Fruit fly (Drosophila melanogaster) whole organism, prepupa: ENCODE data around the gene L2HGDH.

Experiments
- CG11902 ChIP-seq: fragments of 200-800 bp; sonication (Bioruptor generic); optimal IDR thresholded peaks from 3 replicates; lab custom pipeline; 2016; ENCODE audit warnings: missing biosample characterization, missing genetic modification characterization
- CG15336 ChIP-seq: fragments of 200-800 bp; sonication (Bioruptor generic); IDR thresholded peaks from 2 replicates; pipeline ENCODE4 v1.3.6; 2022; ENCODE audit warnings: missing biosample characterization, missing genetic modification characterization
- CG1621 ChIP-seq: fragments of 200-800 bp; sonication (Bioruptor generic); optimal IDR thresholded peaks from 3 replicates; lab custom pipeline; 2018; ENCODE audit warnings: missing biosample characterization, mild to moderate bottlenecking, missing genetic modification characterization
- CG16779 ChIP-seq: fragments of 200-800 bp; sonication (Bioruptor generic); optimal IDR thresholded peaks from 3 replicates; lab custom pipeline; 2017; ENCODE audit warnings: missing biosample characterization, mild to moderate bottlenecking, missing genetic modification characterization
- CG32006 ChIP-seq: fragments of 200-800 bp; sonication (Bioruptor generic); optimal IDR thresholded peaks from 3 replicates; lab custom pipeline; 2017; ENCODE audit warnings: missing biosample characterization, mild to moderate bottlenecking, missing genetic modification characterization
- CG34406 ChIP-seq: fragments of 200-800 bp; sonication (Bioruptor generic); optimal IDR thresholded peaks from 3 replicates; lab custom pipeline; 2016; ENCODE audit warnings: missing biosample characterization, missing genetic modification characterization
- CG3919 ChIP-seq: fragments of 200-800 bp; sonication (Bioruptor generic); optimal IDR thresholded peaks from 3 replicates; lab custom pipeline; 2016; ENCODE audit warnings: missing biosample characterization, missing genetic modification characterization
- CG4318 ChIP-seq: fragments of 200-800 bp; sonication (Bioruptor generic); optimal IDR thresholded peaks from 3 replicates; lab custom pipeline; 2017; ENCODE audit warnings: missing biosample characterization, mild to moderate bottlenecking, missing genetic modification characterization
- CG6163 ChIP-seq: fragments of 200-800 bp; sonication (Bioruptor generic); IDR thresholded peaks from 3 replicates; pipeline ENCODE4 v1.3.6; 2022; ENCODE audit warnings: missing biosample characterization, missing genetic modification characterization
- CG6808 ChIP-seq: fragments of 200-800 bp; sonication (Bioruptor generic); optimal IDR thresholded peaks from 3 replicates; lab custom pipeline; 2017; ENCODE audit warnings: missing biosample characterization, missing genetic modification characterization, mild to moderate bottlenecking, moderate library complexity, missing genetic modification reagents
- CG6854 ChIP-seq: fragments of 200-800 bp; sonication (Bioruptor generic); optimal IDR thresholded peaks from 2 replicates; lab custom pipeline; 2017; ENCODE audit warnings: missing biosample characterization, mild to moderate bottlenecking, missing genetic modification characterization
- CG7368 ChIP-seq: fragments of 200-800 bp; sonication (Bioruptor generic); optimal IDR thresholded peaks from 3 replicates; lab custom pipeline; 2016; ENCODE audit warnings: missing biosample characterization, missing genetic modification characterization
- CG9139 ChIP-seq: fragments of 200-800 bp; sonication (Bioruptor generic); optimal IDR thresholded peaks from 3 replicates; lab custom pipeline; 2017; ENCODE audit warnings: missing biosample characterization, mild to moderate bottlenecking, missing genetic modification characterization
- Eip78C ChIP-seq: fragments of 200-800 bp; sonication (Bioruptor generic); peaks from one replicate; lab custom pipeline; 2016; ENCODE audit warnings: missing biosample characterization, missing genetic modification characterization
- Ets96B ChIP-seq: fragments of 200-800 bp; optimal IDR thresholded peaks from 2 replicates; lab custom pipeline; 2019; ENCODE audit warnings: missing biosample characterization, mild to moderate bottlenecking, missing genetic modification characterization, moderate library complexity
- Hr38 ChIP-seq: sonication (Bioruptor generic); optimal IDR thresholded peaks from 2 replicates; lab custom pipeline; 2016; ENCODE audit warnings: missing biosample characterization, missing genetic modification characterization
- Hr4 ChIP-seq: fragments of 200-800 bp; sonication (Bioruptor generic); optimal IDR thresholded peaks from 3 replicates; lab custom pipeline; 2016; ENCODE audit warnings: missing biosample characterization, missing genetic modification characterization
- Lpt ChIP-seq: fragments of 200-800 bp; sonication (Bioruptor generic); optimal IDR thresholded peaks from 3 replicates; lab custom pipeline; 2016; ENCODE audit warnings: missing biosample characterization, missing genetic modification characterization
- Smox ChIP-seq: fragments of 200-800 bp; sonication (Bioruptor generic); optimal IDR thresholded peaks from 3 replicates; lab custom pipeline; 2016; ENCODE audit warnings: missing biosample characterization, missing genetic modification characterization
- Sox14 ChIP-seq: fragments of 200-800 bp; sonication (Bioruptor generic); optimal IDR thresholded peaks from 3 replicates; lab custom pipeline; 2016; ENCODE audit warnings: missing biosample characterization, missing genetic modification characterization
- achi ChIP-seq: fragments of 200-800 bp; sonication (Bioruptor generic); optimal IDR thresholded peaks from 3 replicates; lab custom pipeline; 2016; ENCODE audit warnings: missing biosample characterization, missing genetic modification characterization
- cyc ChIP-seq: fragments of 200-800 bp; sonication (Bioruptor generic); optimal IDR thresholded peaks from 3 replicates; lab custom pipeline; 2016; ENCODE audit warnings: missing biosample characterization, missing genetic modification characterization
- dsx ChIP-seq: fragments of 200-800 bp; optimal IDR thresholded peaks from 3 replicates; lab custom pipeline; 2019; ENCODE audit warnings: missing biosample characterization, mild to moderate bottlenecking, missing genetic modification characterization, moderate library complexity; ENCODE audit not compliant: poor library complexity, severe bottlenecking
- esn ChIP-seq: fragments of 200-800 bp; sonication (Bioruptor generic); optimal IDR thresholded peaks from 2 replicates; lab custom pipeline; 2016; ENCODE audit warnings: missing biosample characterization, mild to moderate bottlenecking, missing genetic modification characterization, moderate library complexity
- fkh ChIP-seq: fragments of 200-800 bp; sonication (Bioruptor generic); optimal IDR thresholded peaks from 3 replicates; lab custom pipeline; 2017; ENCODE audit warnings: missing biosample characterization, mild to moderate bottlenecking, missing genetic modification characterization, moderate library complexity
- lz ChIP-seq: fragments of 200-800 bp; sonication (Bioruptor generic); optimal IDR thresholded peaks from 3 replicates; lab custom pipeline; 2016; ENCODE audit warnings: missing biosample characterization, missing genetic modification characterization
- net ChIP-seq: fragments of 200-800 bp; sonication (Bioruptor generic); optimal IDR thresholded peaks from 3 replicates; lab custom pipeline; 2016; ENCODE audit warnings: missing biosample characterization, missing genetic modification characterization
- pdm3 ChIP-seq: fragments of 200-800 bp; sonication (Bioruptor generic); optimal IDR thresholded peaks from 3 replicates; lab custom pipeline; 2016; ENCODE audit warnings: missing biosample characterization, missing genetic modification characterization
- ss ChIP-seq, 2 experiments: fragments of 200-800 bp; sonication (Bioruptor generic); optimal IDR thresholded peaks; 2 replicates in 1 of 2; 3 replicates in 1 of 2; lab custom pipeline; 2017 to 2018; ENCODE audit warnings: mild to moderate bottlenecking in 2 of 2, missing biosample characterization in 2 of 2, missing genetic modification characterization in 2 of 2, moderate library complexity in 1 of 2
- topi ChIP-seq: fragments of 200-800 bp; sonication (Bioruptor generic); optimal IDR thresholded peaks from 3 replicates; lab custom pipeline; 2016; ENCODE audit warnings: missing biosample characterization, missing genetic modification characterization
- vri ChIP-seq: fragments of 200-800 bp; sonication (Bioruptor generic); optimal IDR thresholded peaks from 3 replicates; lab custom pipeline; 2016; ENCODE audit warnings: missing biosample characterization, mild to moderate bottlenecking, missing genetic modification characterization

L2HGDH gene

DNA sequence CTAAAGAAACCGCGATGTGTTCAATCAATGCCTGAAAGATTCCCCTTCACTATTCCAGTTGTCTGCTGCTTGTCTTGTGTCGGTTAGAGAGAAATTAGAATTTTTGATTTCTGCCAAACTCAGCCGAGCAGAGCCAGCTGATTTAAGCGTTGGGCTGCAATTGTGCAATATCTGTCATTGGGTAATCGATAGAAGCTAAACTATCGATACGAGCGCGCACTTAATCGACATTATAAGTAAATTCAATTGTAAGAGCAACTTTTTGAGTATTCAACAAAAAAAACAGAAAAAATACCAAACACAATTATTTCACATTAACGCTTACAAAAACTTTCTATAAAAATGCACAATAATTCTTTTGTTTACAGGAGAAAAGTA lies 30.5 kb downstream of the L2HGDH start, which contains the start of gene ssp3:
TSS of gene ssp3 (minus strand) at position 164 of the 378 bp plus-strand sequence.
- TF ChIP-seq Sox14 (peak; percentile 18), vri (GFP tag; lab: Kevin White, UChicago) (peak; percentile 82), Eip78C (GFP tag; lab: Kevin White, UChicago) (peak; percentile 25), Ets96B (tag; lab: Kevin White, UChicago) (no peak), CG16779 (no peak), achi (peak; percentile 95), dsx (GFP tag; lab: Kevin White, UChicago) (no peak), Smox (GFP tag; lab: Kevin White, UChicago) (no peak)

DNA sequence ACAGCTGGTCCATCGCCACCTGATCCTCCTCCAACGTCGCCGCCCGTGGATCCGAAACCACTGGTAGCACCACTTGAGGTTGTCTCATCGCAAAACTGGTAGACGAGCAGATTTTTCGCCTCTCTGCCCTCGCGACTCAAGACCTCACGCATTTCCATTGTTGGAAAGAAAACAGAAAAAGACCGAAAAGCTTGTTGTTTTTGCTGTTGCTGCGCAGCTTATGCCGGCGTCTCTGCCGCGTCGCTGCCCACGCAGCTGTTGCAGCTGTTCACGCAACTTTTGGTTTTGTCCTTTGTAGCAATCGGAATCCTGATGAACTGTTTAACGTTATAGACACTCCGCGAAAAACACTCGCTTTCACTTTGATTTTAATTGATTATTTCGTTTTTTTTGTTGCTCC lies 30.9 kb downstream of the L2HGDH start:
- TF ChIP-seq fkh (GFP tag; lab: Kevin White, UChicago), result no peak
- TF ChIP-seq cyc (GFP tag; lab: Kevin White, UChicago), result no peak
- TF ChIP-seq CG6808 (GFP tag; lab: Kevin White, UChicago), result peak; percentile 43
- TF ChIP-seq Eip78C (GFP tag; lab: Kevin White, UChicago), result peak; percentile 42
- TF ChIP-seq Hr4 (GFP tag; lab: Kevin White, UChicago), result no peak
- TF ChIP-seq Hr38, result no peak
- TF ChIP-seq CG15336 (GFP tag; lab: Robert Waterston, UW), result no peak
- TF ChIP-seq net (GFP tag; lab: Kevin White, UChicago), result no peak
- TF ChIP-seq CG3919, result no peak
- TF ChIP-seq CG6854 (GFP tag; lab: Kevin White, UChicago), result peak; percentile 38
- TF ChIP-seq dsx (GFP tag; lab: Kevin White, UChicago), result peak; percentile 46
- TF ChIP-seq Ets96B (tag; lab: Kevin White, UChicago), result no peak
- no peak for TF ChIP-seq CG32006 (GFP tag; lab: Kevin White, UChicago)
- peak; percentile 68 to 69 for TF ChIP-seq ss (GFP tag; optimal IDR thresholded peaks at IDR 0.05; lab: Kevin White, UChicago)
- TF ChIP-seq, all 60 proteins: peak for 5

DNA sequence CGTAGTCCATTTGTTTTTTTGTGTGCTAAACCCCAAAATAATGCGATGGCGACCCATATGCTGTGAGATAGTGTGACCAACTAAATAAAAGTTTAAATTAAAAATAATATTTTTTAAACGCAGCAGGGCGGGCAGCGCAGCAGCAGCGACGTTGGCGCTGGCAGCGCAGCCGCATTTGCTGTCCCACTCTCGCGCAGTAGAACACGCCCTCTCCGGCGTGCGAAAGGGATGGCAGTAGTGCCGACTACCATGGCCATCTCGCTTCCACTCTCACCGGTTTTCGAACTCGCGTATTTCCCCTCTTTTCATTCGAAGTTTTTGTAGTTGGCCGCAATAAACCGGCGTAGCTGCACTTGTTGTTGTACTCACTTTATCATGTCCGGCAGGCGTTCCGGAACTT lies 38.2 kb downstream of the L2HGDH start:
- TF ChIP-seq CG6163 (peak; percentile 49; the same call in 1 of the 3 replicates), CG1621 (tag; lab: Kevin White, UChicago) (peak; percentile 99), esn (GFP tag; lab: Kevin White, UChicago) (peak; percentile 8), CG4318 (GFP tag; lab: Kevin White, UChicago) (no peak)

DNA sequence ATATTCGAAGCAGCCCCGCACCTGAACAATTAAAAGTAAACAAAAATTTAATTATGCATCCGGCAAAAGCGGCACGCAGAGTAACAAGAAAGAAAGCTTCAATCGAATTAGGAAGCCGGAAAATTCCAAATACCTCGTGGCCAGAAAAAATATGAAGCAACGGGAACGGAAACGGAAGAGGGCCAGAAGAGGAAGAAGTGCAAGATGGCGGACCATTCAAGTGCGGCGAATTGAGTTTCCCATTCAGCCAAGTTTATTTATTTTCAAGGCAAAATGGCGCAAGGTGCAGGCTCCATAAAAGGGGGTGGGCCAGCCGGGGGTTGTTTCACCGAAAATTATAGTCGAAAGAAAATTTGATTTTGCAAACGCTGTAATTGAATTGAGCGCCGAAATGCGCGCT lies 39.7 kb downstream of the L2HGDH start:
- TF ChIP-seq lz (GFP tag; lab: Kevin White, UChicago) (no peak), CG9139 (GFP tag; lab: Kevin White, UChicago) (no peak)

DNA sequence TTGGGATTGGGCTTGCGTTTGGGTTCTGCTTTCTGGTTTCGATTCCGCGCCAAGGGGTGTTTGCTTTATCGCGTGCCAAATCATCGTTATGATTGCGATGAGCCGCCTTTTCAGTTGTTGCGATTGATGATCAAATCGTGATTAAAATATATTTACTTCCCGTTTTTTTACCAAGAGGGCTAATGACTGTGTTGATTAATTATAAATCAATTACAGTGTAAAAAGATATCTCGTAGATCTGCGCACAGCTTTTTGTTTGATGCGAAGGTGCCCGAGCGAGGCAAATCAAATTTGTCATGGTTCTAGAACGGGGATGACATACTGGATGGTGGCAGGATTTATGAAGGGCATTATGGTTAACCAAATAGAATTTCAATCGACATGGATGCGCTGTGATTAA lies 40.4 kb downstream of the L2HGDH start:
- TF ChIP-seq Lpt (GFP tag; lab: Kevin White, UChicago) (no peak), CG34406 (GFP tag; lab: Kevin White, UChicago) (no peak), CG3919 (no peak), CG6854 (GFP tag; lab: Kevin White, UChicago) (no peak), CG11902 (GFP tag; lab: Kevin White, UChicago) (no peak), CG7368 (GFP tag; lab: Kevin White, UChicago) (no peak), topi (GFP tag; lab: Kevin White, UChicago) (no peak), pdm3 (GFP tag; lab: Kevin White, UChicago) (no peak)
